Worm (Caenorhabditis elegans) whole organism, late embryonic: ENCODE measurements around the gene cdh-9.

Experiments
- C08G9.2 ChIP-seq: sonication (generic microtip); optimal IDR thresholded peaks from 2 replicates; lab custom pipeline; 2016; ENCODE audit warnings: mild to moderate bottlenecking, missing genetic modification characterization, moderate library complexity, missing compliant biosample characterization
- C38D4.7 ChIP-seq: fragments of 200-800 bp; sonication (Bioruptor generic); optimal IDR thresholded peaks from 2 replicates; lab custom pipeline; 2018; ENCODE audit warnings: mild to moderate bottlenecking, missing genetic modification characterization, moderate library complexity, missing compliant biosample characterization
- K02D7.2 ChIP-seq: sonication (generic microtip); optimal IDR thresholded peaks from 2 replicates; lab custom pipeline; 2017; ENCODE audit warnings: mild to moderate bottlenecking, missing genetic modification characterization, missing compliant biosample characterization
- Y22D7AL.16 ChIP-seq: sonication (generic microtip); optimal IDR thresholded peaks from 2 replicates; lab custom pipeline; 2016; ENCODE audit warnings: missing genetic modification characterization, missing compliant biosample characterization
- ahr-1 ChIP-seq: sonication (generic microtip); optimal IDR thresholded peaks from 2 replicates; lab custom pipeline; 2016; ENCODE audit warnings: missing genetic modification characterization, missing compliant biosample characterization
- ama-1 ChIP-seq: fragments of 150-350 bp; optimal IDR thresholded peaks from 2 replicates; lab custom pipeline; 2014
- ceh-19 ChIP-seq: fragments of 200-800 bp; sonication (Bioruptor generic); optimal IDR thresholded peaks from 2 replicates; lab custom pipeline; 2018; ENCODE audit warnings: mild to moderate bottlenecking, missing genetic modification characterization, missing compliant biosample characterization
- ceh-31 ChIP-seq: sonication (generic microtip); optimal IDR thresholded peaks from 2 replicates; lab custom pipeline; 2016; ENCODE audit warnings: missing genetic modification characterization, missing compliant biosample characterization
- ceh-34 ChIP-seq: sonication (generic microtip); optimal IDR thresholded peaks from 2 replicates; lab custom pipeline; 2016; ENCODE audit warnings: mild to moderate bottlenecking, missing genetic modification characterization, missing compliant biosample characterization
- ceh-45 ChIP-seq: fragments of 200-800 bp; sonication (Bioruptor generic); IDR thresholded peaks from 2 replicates; pipeline ENCODE4 v1.3.6; 2022; ENCODE audit warnings: missing genetic modification reagents, missing genetic modification characterization, missing compliant biosample characterization
- ceh-6 ChIP-seq: fragments of 200-800 bp; sonication (Bioruptor generic); optimal IDR thresholded peaks from 2 replicates; lab custom pipeline; 2018; ENCODE audit warnings: mild to moderate bottlenecking, missing genetic modification characterization, missing compliant biosample characterization
- che-1 ChIP-seq: sonication (generic microtip); optimal IDR thresholded peaks from 2 replicates; lab custom pipeline; 2016; ENCODE audit warnings: mild to moderate bottlenecking, missing genetic modification characterization, missing compliant biosample characterization
- dve-1 ChIP-seq: sonication (generic microtip); optimal IDR thresholded peaks from 2 replicates; lab custom pipeline; 2017; ENCODE audit warnings: antibody characterized with exemption, mild to moderate bottlenecking, missing genetic modification characterization, missing compliant biosample characterization
- elt-2 ChIP-seq: sonication (generic microtip); optimal IDR thresholded peaks from 2 replicates; lab custom pipeline; 2016; ENCODE audit warnings: missing genetic modification reagents, missing genetic modification characterization, missing compliant biosample characterization
- ets-4 ChIP-seq: sonication (generic microtip); optimal IDR thresholded peaks from 2 replicates; lab custom pipeline; 2016; ENCODE audit warnings: missing genetic modification characterization, missing compliant biosample characterization
- eyg-1 ChIP-seq: sonication (generic microtip); optimal IDR thresholded peaks from 2 replicates; lab custom pipeline; 2016; ENCODE audit warnings: missing genotype, missing genetic modification characterization, missing compliant biosample characterization
- fkh-10 ChIP-seq: fragments of 150-350 bp; optimal IDR thresholded peaks from 2 replicates; lab custom pipeline; 2014; ENCODE audit warnings: missing biosample characterization, missing genetic modification reagents, missing genetic modification characterization
- gmeb-2 ChIP-seq: sonication (generic microtip); optimal IDR thresholded peaks from 2 replicates; lab custom pipeline; 2016; ENCODE audit warnings: missing genetic modification characterization, inconsistent platforms, missing compliant biosample characterization
- hlh-13 ChIP-seq: fragments of 200-800 bp; sonication (Bioruptor generic); optimal IDR thresholded peaks from 2 replicates; lab custom pipeline; 2018; ENCODE audit warnings: mild to moderate bottlenecking, missing genetic modification characterization, missing compliant biosample characterization
- hlh-30 ChIP-seq: sonication (generic microtip); optimal IDR thresholded peaks from 2 replicates; lab custom pipeline; 2017; ENCODE audit warnings: antibody characterized with exemption, missing genetic modification characterization, missing compliant biosample characterization; ENCODE audit not compliant: insufficient read depth
- hlh-6 ChIP-seq: sonication (generic microtip); optimal IDR thresholded peaks from 2 replicates; lab custom pipeline; 2016; ENCODE audit warnings: missing genotype, missing genetic modification characterization, missing compliant biosample characterization
- lim-6 ChIP-seq: sonication (generic microtip); optimal IDR thresholded peaks from 2 replicates; lab custom pipeline; 2016; ENCODE audit warnings: missing genetic modification characterization, missing compliant biosample characterization
- lin-11 ChIP-seq: fragments of 200-800 bp; sonication (Bioruptor generic); optimal IDR thresholded peaks from 2 replicates; lab custom pipeline; 2018; ENCODE audit warnings: mild to moderate bottlenecking, missing genetic modification characterization, missing compliant biosample characterization
- madf-2 ChIP-seq: sonication (generic microtip); optimal IDR thresholded peaks from 2 replicates; lab custom pipeline; 2017; ENCODE audit warnings: missing genetic modification characterization, missing compliant biosample characterization
- nhr-232 ChIP-seq: sonication (generic microtip); optimal IDR thresholded peaks from 2 replicates; lab custom pipeline; 2016; ENCODE audit warnings: missing genetic modification characterization, missing compliant biosample characterization
- npax-4 ChIP-seq: sonication (generic microtip); optimal IDR thresholded peaks from 2 replicates; lab custom pipeline; 2016; ENCODE audit warnings: missing genetic modification characterization, missing compliant biosample characterization
- pag-3 ChIP-seq: sonication (generic microtip); optimal IDR thresholded peaks from 2 replicates; lab custom pipeline; 2016; ENCODE audit warnings: missing compliant biosample characterization, missing genetic modification characterization, borderline replicate concordance
- pat-9 ChIP-seq: fragments of 200-800 bp; sonication (Bioruptor generic); optimal IDR thresholded peaks from 2 replicates; lab custom pipeline; 2018; ENCODE audit warnings: mild to moderate bottlenecking, missing genetic modification characterization, moderate library complexity, missing compliant biosample characterization
- pax-1 ChIP-seq: fragments of 150-350 bp; optimal IDR thresholded peaks from 2 replicates; lab custom pipeline; 2014; ENCODE audit warnings: missing biosample characterization, missing genetic modification characterization
- pha-2 ChIP-seq: sonication (generic microtip); optimal IDR thresholded peaks from 2 replicates; lab custom pipeline; 2017; ENCODE audit warnings: mild to moderate bottlenecking, missing genetic modification characterization, missing compliant biosample characterization
- pha-4 ChIP-seq: fragments of 150-350 bp; optimal IDR thresholded peaks from 2 replicates; lab custom pipeline; 2018; ENCODE audit warnings: missing biosample characterization, missing genetic modification reagents, missing genetic modification characterization
- pqm-1 ChIP-seq: sonication (generic microtip); optimal IDR thresholded peaks from 2 replicates; lab custom pipeline; 2016; ENCODE audit warnings: missing genetic modification characterization, missing compliant biosample characterization
- pros-1 ChIP-seq: fragments of 150-350 bp; optimal IDR thresholded peaks from 2 replicates; lab custom pipeline; 2014; ENCODE audit warnings: missing biosample characterization, missing genetic modification reagents, missing genetic modification characterization
- ref-2 ChIP-seq: sonication (generic microtip); optimal IDR thresholded peaks from 2 replicates; lab custom pipeline; 2016; ENCODE audit warnings: missing genetic modification characterization, missing compliant biosample characterization
- sdc-2 ChIP-seq: sonication (generic microtip); optimal IDR thresholded peaks from 2 replicates; lab custom pipeline; 2016; ENCODE audit warnings: missing genotype, missing genetic modification characterization, missing compliant biosample characterization
- sox-2 ChIP-seq: fragments of 200-800 bp; sonication (Bioruptor generic); IDR thresholded peaks from 2 replicates; pipeline ENCODE4 v1.3.6; 2022; ENCODE audit warnings: missing genetic modification reagents, missing genetic modification characterization, missing compliant biosample characterization
- sox-4 ChIP-seq: sonication (generic microtip); optimal IDR thresholded peaks from 2 replicates; lab custom pipeline; 2017; ENCODE audit warnings: mild to moderate bottlenecking, missing genetic modification characterization, inconsistent platforms, missing compliant biosample characterization
- tbx-2 ChIP-seq: sonication (generic microtip); optimal IDR thresholded peaks from 2 replicates; lab custom pipeline; 2016; ENCODE audit warnings: missing genetic modification characterization, missing compliant biosample characterization
- tbx-7 ChIP-seq: sonication (generic microtip); optimal IDR thresholded peaks from 2 replicates; lab custom pipeline; 2016; ENCODE audit warnings: missing genotype, missing genetic modification characterization, missing compliant biosample characterization
- unc-3 ChIP-seq, 2 experiments: fragments of 200-800 bp in 1 of 2; sonication (Bioruptor generic) in 1 of 2; sonication (generic microtip) in 1 of 2; conservative IDR thresholded peaks in 1 of 2; optimal IDR thresholded peaks in 1 of 2; 2 replicates each; pipeline versions ENCODE4 v1.3.6 to Lab custom; 2016 to 2022; ENCODE audit warnings: missing compliant biosample characterization in 2 of 2, missing genetic modification characterization in 2 of 2, missing genetic modification reagents in 1 of 2
- unc-86 ChIP-seq: sonication (generic microtip); optimal IDR thresholded peaks from 2 replicates; lab custom pipeline; 2016; ENCODE audit warnings: missing genetic modification characterization, missing compliant biosample characterization
- zip-5 ChIP-seq: sonication (generic microtip); optimal IDR thresholded peaks from 2 replicates; lab custom pipeline; 2016; ENCODE audit warnings: missing genetic modification characterization, missing compliant biosample characterization

The cdh-9 gene

DNA sequence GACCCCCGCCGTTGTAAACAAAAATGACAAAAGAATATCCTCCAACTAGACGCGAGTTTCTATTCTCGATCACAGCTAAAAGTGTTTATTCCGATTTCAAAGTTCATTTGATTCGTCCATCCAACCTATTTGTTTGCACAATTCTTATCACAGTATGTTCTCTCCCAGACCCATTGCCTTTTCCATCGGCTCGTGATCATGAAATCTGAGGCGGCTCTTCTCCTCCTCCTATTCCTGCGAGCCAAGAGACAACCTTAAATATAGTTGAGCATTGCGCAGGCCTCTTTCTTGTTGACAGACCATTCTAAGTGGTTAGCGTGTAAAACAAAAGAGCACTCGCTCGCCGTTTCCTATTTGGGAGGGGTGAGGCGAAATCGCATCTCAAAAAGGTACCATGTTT lies 1.9 kb downstream of the cdh-9 start:
- TF ChIP-seq ceh-34 (tag; lab: Kevin White, UChicago) (peak; percentile 6), pag-3 (no peak), ahr-1 (no peak)

- no peak for TF ChIP-seq pax-1 (tag; lab: Kevin White, UChicago)
- TF ChIP-seq sdc-2 (tag; lab: Kevin White, UChicago): no peak
- no peak for TF ChIP-seq ets-4 (tag; lab: Kevin White, UChicago)
- TF ChIP-seq sox-4: no peak
- TF ChIP-seq hlh-13 (GFP tag; lab: Kevin White, UChicago): no peak
- TF ChIP-seq unc-86: no peak
- no peak for TF ChIP-seq sox-2
- no peak for TF ChIP-seq lim-6
- TF ChIP-seq pha-2 (tag; lab: Kevin White, UChicago): no peak
- TF ChIP-seq fkh-10: no peak
- TF ChIP-seq ceh-45: no peak
- no peak for TF ChIP-seq pqm-1 (tag; lab: Kevin White, UChicago)
Measured at ce11 chrX:16597791-16598190, 2.8 kb downstream of the cdh-9 start.

DNA sequence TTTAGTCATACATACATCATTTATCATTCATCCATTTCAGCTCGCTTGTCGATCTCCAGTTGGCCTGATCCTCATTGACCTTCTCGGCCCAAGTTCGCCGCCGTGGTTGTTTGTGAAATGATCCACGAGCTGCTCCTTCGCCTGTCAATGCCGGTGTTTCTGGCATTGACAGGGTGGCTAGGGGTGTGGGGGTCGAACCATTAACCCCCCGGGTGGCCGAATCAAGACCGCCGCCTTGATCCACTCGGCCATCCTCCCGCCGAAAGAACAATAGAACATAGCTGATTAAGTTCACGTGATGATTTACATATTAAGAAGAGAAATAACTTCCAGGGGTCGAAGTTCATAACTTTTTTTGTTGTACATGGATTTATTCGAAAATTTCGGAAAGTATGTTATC lies 7.4 kb downstream of the cdh-9 start, which contains the start of gene F59C12.4:
F59C12.4 (minus strand) TSS at position 166 of the 400 bp plus-strand sequence.
- TF ChIP-seq ceh-6: peak; percentile 57
- TF ChIP-seq pat-9: peak; percentile 25
- TF ChIP-seq gmeb-2 (tag; lab: Kevin White, UChicago): peak; percentile 49
- TF ChIP-seq Y22D7AL.16 (tag; lab: Kevin White, UChicago): peak; percentile 27
- TF ChIP-seq elt-2 (tag; lab: Kevin White, UChicago): peak; percentile 53
- peak; percentile 28 for TF ChIP-seq unc-86
- peak; percentile 3 for TF ChIP-seq pha-2 (tag; lab: Kevin White, UChicago)
- TF ChIP-seq tbx-7: peak; percentile 8
- peak; percentile 39 for TF ChIP-seq hlh-30 (tag; lab: Kevin White, UChicago)
- peak; percentile 38 for TF ChIP-seq sdc-2 (tag; lab: Kevin White, UChicago)
- TF ChIP-seq ama-1 (lab: Kevin White, UChicago): no peak
- peak; percentile 50 for TF ChIP-seq C38D4.7
- peak; percentile 70 for TF ChIP-seq ref-2
- TF ChIP-seq hlh-6: peak; percentile 68
- TF ChIP-seq C08G9.2: peak; percentile 14
- peak; percentile 15 for TF ChIP-seq lin-11 (tag; lab: Kevin White, UChicago)
- peak; percentile 65 for TF ChIP-seq che-1
- TF ChIP-seq ceh-19 (GFP tag; lab: Kevin White, UChicago): peak; percentile 55
- TF ChIP-seq nhr-232: peak; percentile 28
- TF ChIP-seq npax-4 (tag; lab: Kevin White, UChicago): peak; percentile 1
- peak; percentile 59 for TF ChIP-seq sox-2
- no peak for TF ChIP-seq unc-3 (GFP tag; conservative IDR thresholded peaks at IDR 0.05; lab: Robert Waterston, UW)
- no peak for TF ChIP-seq unc-3 (tag; optimal IDR thresholded peaks at IDR 0.05; lab: Kevin White, UChicago)
- no peak for TF ChIP-seq pros-1 (tag; lab: Kevin White, UChicago)
- TF ChIP-seq ceh-34 (tag; lab: Kevin White, UChicago): peak; percentile 61
- TF ChIP-seq ceh-31 (tag; lab: Kevin White, UChicago): no peak
- TF ChIP-seq tbx-2: no peak
- TF ChIP-seq, all 69 proteins: peak for 21

- TF ChIP-seq dve-1 (no peak), ahr-1 (no peak), ceh-31 (tag; lab: Kevin White, UChicago) (no peak), eyg-1 (tag; lab: Kevin White, UChicago) (no peak), ceh-19 (GFP tag; lab: Kevin White, UChicago) (no peak), tbx-7 (no peak), madf-2 (no peak), K02D7.2 (tag; lab: Kevin White, UChicago) (no peak), pqm-1 (tag; lab: Kevin White, UChicago) (no peak), ceh-34 (tag; lab: Kevin White, UChicago) (no peak), nhr-232 (no peak), pha-4 (no peak), zip-5 (tag; lab: Kevin White, UChicago) (no peak)
Measured at ce11 chrX:16604096-16604495, 9.1 kb downstream of the cdh-9 start.
